Fruit fly (Drosophila melanogaster) Kc167 (cell line): ENCODE data around the gene Sfp77F.

ENCODE experiments used
- Myc ChIP-seq: fragments of >200 bp; optimal IDR thresholded peaks from 2 replicates; lab custom pipeline; 2017; ENCODE audit warnings: missing external identifiers
- Sin3A ChIP-seq: fragments of >200 bp; optimal IDR thresholded peaks from 2 replicates; lab custom pipeline; 2018; ENCODE audit warnings: missing external identifiers
- h ChIP-seq: fragments of >200 bp; optimal IDR thresholded peaks from 3 replicates; lab custom pipeline; 2018; ENCODE audit warnings: missing external identifiers
- insv ChIP-seq: fragments of >200 bp; optimal IDR thresholded peaks from 3 replicates; lab custom pipeline; 2018; ENCODE audit warnings: missing external identifiers
- psq ChIP-seq: fragments of >200 bp; optimal IDR thresholded peaks from 2 replicates; lab custom pipeline; 2017; ENCODE audit warnings: missing external identifiers
- ttk ChIP-seq: sonication (Bioruptor generic); optimal IDR thresholded peaks from 2 replicates; lab custom pipeline; 2017; ENCODE audit warnings: missing external identifiers

Gene Sfp77F

dm6 chr3L:20848572-20848971, 48.6 kb downstream of the Sfp77F start:
- TF ChIP-seq ttk (lab: Kevin White, UChicago) (no peak), Myc (lab: Kevin White, UChicago) (no peak), psq (lab: Kevin White, UChicago) (no peak), h (lab: Kevin White, UChicago) (no peak), insv (lab: Kevin White, UChicago) (no peak), Sin3A (lab: Kevin White, UChicago) (no peak)
